Worm (Caenorhabditis elegans): ENCODE measurements around the gene T19C4.5.

The T19C4.5 gene

ce11 chrV:11134296-11134695 is 37.7 kb upstream of the T19C4.5 start, which contains the start of gene glb-3:
Gene glb-3 (plus strand): TSS chrV:11134596.
- TF ChIP-seq aly-1 (tag; optimal IDR thresholded peaks at IDR 0.05) = no peak
- TF ChIP-seq tbx-37 (GFP tag; conservative IDR thresholded peaks at IDR 0.05) = no peak
- no peak for TF ChIP-seq hnd-1 (tag; optimal IDR thresholded peaks at IDR 0.05)
- TF ChIP-seq flt-1 (GFP tag; IDR thresholded peaks at IDR 0.05) = no peak
- no peak for TF ChIP-seq tbx-11 (GFP tag; IDR thresholded peaks at IDR 0.05)
- TF ChIP-seq pes-1 (GFP tag; IDR thresholded peaks at IDR 0.05) = no peak
- TF ChIP-seq F13C5.2 (tag; optimal IDR thresholded peaks at IDR 0.05) = no peak
- TF ChIP-seq ceh-36 (tag; optimal IDR thresholded peaks at IDR 0.05) = no peak
- TF ChIP-seq sea-1 (GFP tag; conservative IDR thresholded peaks at IDR 0.05) = no peak
- no peak for TF ChIP-seq ets-7 (tag; optimal IDR thresholded peaks at IDR 0.05)
- TF ChIP-seq B0310.2 (tag; optimal IDR thresholded peaks at IDR 0.05) = no peak
- TF ChIP-seq hmg-4 (GFP tag; optimal IDR thresholded peaks at IDR 0.05) = no peak
- no peak for TF ChIP-seq hmbx-1 (tag; optimal IDR thresholded peaks at IDR 0.05)
- no peak for TF ChIP-seq tra-4 (tag; optimal IDR thresholded peaks at IDR 0.05)
- no peak for TF ChIP-seq ceh-13 (GFP tag; optimal IDR thresholded peaks at IDR 0.05)
- no peak for TF ChIP-seq ama-1 (optimal IDR thresholded peaks at IDR 0.05)

ce11 chrV:11140326-11140725 is 31.7 kb upstream of the T19C4.5 start:
- TF ChIP-seq sea-1 (GFP tag; conservative IDR thresholded peaks at IDR 0.05) (no peak), B0310.2 (tag; optimal IDR thresholded peaks at IDR 0.05) (no peak)

- no peak for TF ChIP-seq sea-1 (GFP tag; conservative IDR thresholded peaks at IDR 0.05)
- TF ChIP-seq ceh-13 (GFP tag; optimal IDR thresholded peaks at IDR 0.05) = no peak
- TF ChIP-seq aly-1 (tag; optimal IDR thresholded peaks at IDR 0.05) = no peak
- no peak for TF ChIP-seq flt-1 (GFP tag; IDR thresholded peaks at IDR 0.05)
- no peak for TF ChIP-seq ets-7 (tag; optimal IDR thresholded peaks at IDR 0.05)
- no peak for TF ChIP-seq ama-1 (optimal IDR thresholded peaks at IDR 0.05)
- no peak for TF ChIP-seq ceh-36 (tag; optimal IDR thresholded peaks at IDR 0.05)
- no peak for TF ChIP-seq hmg-4 (GFP tag; optimal IDR thresholded peaks at IDR 0.05)
- no peak for TF ChIP-seq hnd-1 (tag; optimal IDR thresholded peaks at IDR 0.05)
- no peak for TF ChIP-seq B0310.2 (tag; optimal IDR thresholded peaks at IDR 0.05)
- no peak for TF ChIP-seq tbx-37 (GFP tag; conservative IDR thresholded peaks at IDR 0.05)
- TF ChIP-seq pes-1 (GFP tag; IDR thresholded peaks at IDR 0.05) = no peak
- TF ChIP-seq tra-4 (tag; optimal IDR thresholded peaks at IDR 0.05) = no peak
- TF ChIP-seq F13C5.2 (tag; optimal IDR thresholded peaks at IDR 0.05) = no peak
Measured at ce11 chrV:11141179-11141578, 30.8 kb upstream of the T19C4.5 start, which contains the start of gene folt-1. Gene folt-1 (plus strand): TSS chrV:11141479.

ce11 chrV:11144694-11145093 is 27.3 kb upstream of the T19C4.5 start, which contains the start of gene C06H2.7:
Gene C06H2.7 (minus strand): TSS chrV:11144794.
- TF ChIP-seq scrt-1 (GFP tag; IDR thresholded peaks at IDR 0.05) (no peak), F13C5.2 (tag; optimal IDR thresholded peaks at IDR 0.05) (no peak), aly-1 (tag; optimal IDR thresholded peaks at IDR 0.05) (no peak), hnd-1 (tag; optimal IDR thresholded peaks at IDR 0.05) (no peak), pes-1 (GFP tag; IDR thresholded peaks at IDR 0.05) (no peak), hmg-4 (GFP tag; optimal IDR thresholded peaks at IDR 0.05) (no peak), hmbx-1 (tag; optimal IDR thresholded peaks at IDR 0.05) (no peak), B0310.2 (tag; optimal IDR thresholded peaks at IDR 0.05) (no peak), ceh-36 (tag; optimal IDR thresholded peaks at IDR 0.05) (no peak), ceh-13 (GFP tag; optimal IDR thresholded peaks at IDR 0.05) (no peak), tbx-11 (GFP tag; IDR thresholded peaks at IDR 0.05) (no peak), tra-4 (tag; optimal IDR thresholded peaks at IDR 0.05) (no peak), flt-1 (GFP tag; IDR thresholded peaks at IDR 0.05) (no peak), ets-7 (tag; optimal IDR thresholded peaks at IDR 0.05) (no peak), tbx-37 (GFP tag; conservative IDR thresholded peaks at IDR 0.05) (no peak), ama-1 (optimal IDR thresholded peaks at IDR 0.05) (no peak)

ce11 chrV:11146958-11147779 is 24.8 kb upstream of the T19C4.5 start, which contains the start of the genes T19C4.24 and nlp-33:
Gene T19C4.24 (minus strand): TSS chrV:11147008.
Gene nlp-33 (plus strand): TSS chrV:11147346.
- no peak for TF ChIP-seq B0310.2 (tag; optimal IDR thresholded peaks at IDR 0.05)

ce11 chrV:11147780-11148144 is 24.3 kb upstream of the T19C4.5 start:
- TF ChIP-seq ama-1 (optimal IDR thresholded peaks at IDR 0.05) (no peak), flt-1 (GFP tag; IDR thresholded peaks at IDR 0.05) (no peak), hnd-1 (tag; optimal IDR thresholded peaks at IDR 0.05) (no peak), tra-4 (tag; optimal IDR thresholded peaks at IDR 0.05) (no peak), hmg-4 (GFP tag; optimal IDR thresholded peaks at IDR 0.05) (no peak)

- TF ChIP-seq ceh-36 (tag; optimal IDR thresholded peaks at IDR 0.05) = no peak
- no peak for TF ChIP-seq scrt-1 (GFP tag; IDR thresholded peaks at IDR 0.05)
Measured at ce11 chrV:11148971-11149370, 23.0 kb upstream of the T19C4.5 start.

ce11 chrV:11149405-11149804 is 22.6 kb upstream of the T19C4.5 start, which contains the start of gene T19C4.1:
Gene T19C4.1 (plus strand): TSS chrV:11149705.
- TF ChIP-seq ama-1 (optimal IDR thresholded peaks at IDR 0.05) = no peak
- TF ChIP-seq hmbx-1 (tag; optimal IDR thresholded peaks at IDR 0.05) = no peak
- TF ChIP-seq tbx-37 (GFP tag; conservative IDR thresholded peaks at IDR 0.05) = no peak
- TF ChIP-seq ets-7 (tag; optimal IDR thresholded peaks at IDR 0.05) = no peak
- no peak for TF ChIP-seq B0310.2 (tag; optimal IDR thresholded peaks at IDR 0.05)
- no peak for TF ChIP-seq flt-1 (GFP tag; IDR thresholded peaks at IDR 0.05)
- no peak for TF ChIP-seq F13C5.2 (tag; optimal IDR thresholded peaks at IDR 0.05)
- no peak for TF ChIP-seq ceh-36 (tag; optimal IDR thresholded peaks at IDR 0.05)
- TF ChIP-seq hnd-1 (tag; optimal IDR thresholded peaks at IDR 0.05) = no peak
- TF ChIP-seq sea-1 (GFP tag; conservative IDR thresholded peaks at IDR 0.05) = no peak

Data from whole organism, early embryonic.